Fruit fly (Drosophila melanogaster): ENCODE measurements around the gene Tim9a.

Tim9a gene

dm6 chrX:13368149-13368548 is 16.9 kb upstream of the Tim9a start, which contains the start of gene dmrt11E (continued):
- no peak for TF ChIP-seq Sox102F (GFP tag; optimal IDR thresholded peaks at IDR 0.05)
- 0 out of 3 replicates have a peak, but pooled peaks have one; percentile 33 for TF ChIP-seq CG8119 (GFP tag; IDR thresholded peaks at IDR 0.05)
- TF ChIP-seq CG32006 (GFP tag; optimal IDR thresholded peaks at IDR 0.05): peak; percentile 21
- TF ChIP-seq CG11762 (GFP tag; optimal IDR thresholded peaks at IDR 0.05; ENCODE audit: insufficient read depth): no peak
- no peak for TF ChIP-seq CG6854 (GFP tag; optimal IDR thresholded peaks at IDR 0.05)
- TF ChIP-seq Lpt (GFP tag; optimal IDR thresholded peaks at IDR 0.05): peak; percentile 14
- TF ChIP-seq lz (GFP tag; optimal IDR thresholded peaks at IDR 0.05): no peak
- TF ChIP-seq CG11294 (GFP tag; IDR thresholded peaks at IDR 0.05): no peak
- TF ChIP-seq CG3032 (tag; optimal IDR thresholded peaks at IDR 0.05): peak; percentile 55
- TF ChIP-seq CG6808 (GFP tag; optimal IDR thresholded peaks at IDR 0.05): peak; percentile 42
- TF ChIP-seq topi (GFP tag; optimal IDR thresholded peaks at IDR 0.05): no peak
- TF ChIP-seq CG31627 (GFP tag; optimal IDR thresholded peaks at IDR 0.05): no peak
- TF ChIP-seq Hr4 (GFP tag; optimal IDR thresholded peaks at IDR 0.05): no peak
- no peak for TF ChIP-seq CG7368 (GFP tag; optimal IDR thresholded peaks at IDR 0.05)
- TF ChIP-seq Sox14 (GFP tag; optimal IDR thresholded peaks at IDR 0.05): no peak
- TF ChIP-seq vri (GFP tag; optimal IDR thresholded peaks at IDR 0.05): no peak
- TF ChIP-seq fkh (GFP tag; optimal IDR thresholded peaks at IDR 0.05): no peak
- TF ChIP-seq Ets21C (GFP tag; optimal IDR thresholded peaks at IDR 0.05): no peak
- TF ChIP-seq CG16779 (tag; optimal IDR thresholded peaks at IDR 0.05): no peak
- TF ChIP-seq CG11902 (GFP tag; optimal IDR thresholded peaks at IDR 0.05): no peak
- no peak for TF ChIP-seq Hr39 (GFP tag; optimal IDR thresholded peaks at IDR 0.05)
- TF ChIP-seq CG6163 (GFP tag; IDR thresholded peaks at IDR 0.05): peak; percentile 61
- TF ChIP-seq CG9139 (GFP tag; optimal IDR thresholded peaks at IDR 0.05): no peak
- no peak for TF ChIP-seq esn (GFP tag; optimal IDR thresholded peaks at IDR 0.05)
- TF ChIP-seq CG3919 (GFP tag; optimal IDR thresholded peaks at IDR 0.05): peak; percentile 31
- no peak for TF ChIP-seq fd85E (GFP tag; optimal IDR thresholded peaks at IDR 0.05)
- peak; percentile 33 for TF ChIP-seq OdsH (GFP tag; optimal IDR thresholded peaks at IDR 0.05)
- peak; percentile 24 for TF ChIP-seq CG1621 (tag; optimal IDR thresholded peaks at IDR 0.05)
- peak; percentile 36 for TF ChIP-seq spab (GFP tag; optimal IDR thresholded peaks at IDR 0.05)
- TF ChIP-seq CG10669 (GFP tag; optimal IDR thresholded peaks at IDR 0.05): peak; percentile 49

dm6 chrX:13369438-13369837 is 15.6 kb upstream of the Tim9a start:
- TF ChIP-seq Eip75B (GFP tag; optimal IDR thresholded peaks at IDR 0.05) (no peak), CG8319 (GFP tag; optimal IDR thresholded peaks at IDR 0.05) (no peak), Smox (GFP tag; optimal IDR thresholded peaks at IDR 0.05) (no peak), ss (GFP tag; optimal IDR thresholded peaks at IDR 0.05) (no peak), Eip78C (GFP tag) (no peak), Blimp-1 (GFP tag; optimal IDR thresholded peaks at IDR 0.05) (no peak), fd85E (GFP tag; optimal IDR thresholded peaks at IDR 0.05) (no peak), OdsH (GFP tag; optimal IDR thresholded peaks at IDR 0.05) (no peak), vri (GFP tag; optimal IDR thresholded peaks at IDR 0.05) (no peak)

dm6 chrX:13370306-13370705 is 14.7 kb upstream of the Tim9a start, which contains the start of gene CG1640:
CG1640 (plus strand) TSS chrX:13370606.
- no peak for TF ChIP-seq CG6854 (GFP tag; optimal IDR thresholded peaks at IDR 0.05)
- TF ChIP-seq CG11294 (GFP tag; IDR thresholded peaks at IDR 0.05): no peak
- no peak for TF ChIP-seq spab (GFP tag; optimal IDR thresholded peaks at IDR 0.05)
- no peak for TF ChIP-seq CG11762 (GFP tag; optimal IDR thresholded peaks at IDR 0.05; ENCODE audit: insufficient read depth)
- TF ChIP-seq CG6808 (GFP tag; optimal IDR thresholded peaks at IDR 0.05): no peak
- no peak for TF ChIP-seq lz (GFP tag; optimal IDR thresholded peaks at IDR 0.05)
- no peak for TF ChIP-seq Smox (GFP tag; optimal IDR thresholded peaks at IDR 0.05)
- TF ChIP-seq CG9139 (GFP tag; optimal IDR thresholded peaks at IDR 0.05): no peak
- no peak for TF ChIP-seq CG10669 (GFP tag; optimal IDR thresholded peaks at IDR 0.05)
- no peak for TF ChIP-seq CG7368 (GFP tag; optimal IDR thresholded peaks at IDR 0.05)
- no peak for TF ChIP-seq dsx (GFP tag; optimal IDR thresholded peaks at IDR 0.05; ENCODE audit: poor library complexity, severe bottlenecking)
- no peak for TF ChIP-seq fkh (GFP tag; optimal IDR thresholded peaks at IDR 0.05)
- TF ChIP-seq Met (GFP tag; optimal IDR thresholded peaks at IDR 0.05): no peak
